Worm (Caenorhabditis elegans) whole organism, L3 larva: ENCODE results near the gene glrx-3.

Experiments used
- egl-27 ChIP-seq: sonication (generic microtip); optimal IDR thresholded peaks from 4 replicates; lab custom pipeline; 2017; ENCODE audit warnings: missing biosample characterization, missing genetic modification reagents, missing genetic modification characterization
- fos-1 ChIP-seq: fragments of 150-350 bp; optimal IDR thresholded peaks from 2 replicates; lab custom pipeline; 2014; ENCODE audit warnings: missing biosample characterization, missing genetic modification characterization
- lin-39 ChIP-seq: fragments of 150-350 bp; optimal IDR thresholded peaks from 2 replicates; lab custom pipeline; 2018; ENCODE audit warnings: missing biosample characterization, missing genetic modification reagents, missing genetic modification characterization
- nfya-1 ChIP-seq: sonication (generic microtip); optimal IDR thresholded peaks from 2 replicates; lab custom pipeline; 2017; ENCODE audit warnings: missing genetic modification characterization, mild to moderate bottlenecking, missing compliant biosample characterization, antibody characterized with exemption, moderate library complexity; ENCODE audit not compliant: insufficient read depth
- pha-4 ChIP-seq: fragments of 150-350 bp; optimal IDR thresholded peaks from 2 replicates; lab custom pipeline; 2014; ENCODE audit warnings: missing biosample characterization, missing genetic modification reagents, missing genetic modification characterization
- snpc-4 ChIP-seq: fragments of 150-350 bp; optimal IDR thresholded peaks from 2 replicates; lab custom pipeline; 2014; ENCODE audit warnings: missing biosample characterization, missing genetic modification characterization
- ztf-11 ChIP-seq: fragments of 150-350 bp; optimal IDR thresholded peaks from 2 replicates; lab custom pipeline; 2014; ENCODE audit warnings: missing biosample characterization, missing genetic modification characterization
- ztf-4 ChIP-seq: fragments of 150-350 bp; optimal IDR thresholded peaks from 2 replicates; lab custom pipeline; 2014; ENCODE audit warnings: missing biosample characterization, missing genetic modification characterization

- TF ChIP-seq ztf-4 (tag; lab: Kevin White, UChicago) (no peak), lin-39 (no peak), fos-1 (tag; lab: Kevin White, UChicago) (no peak), pha-4 (no peak), egl-27 (no peak), ztf-11 (tag; lab: Kevin White, UChicago) (no peak), snpc-4 (no peak), nfya-1 (tag; lab: Kevin White, UChicago) (no peak)
Measured at ce11 chrV:4356047-4356612, 15.0 kb upstream of the glrx-3 start.
